Worm (Caenorhabditis elegans) whole organism, L1 larva: ENCODE measurements around the gene cpar-1.
A peak's percentile ranks its signal among the peaks of the same experiment; 100 is the strongest.

ENCODE experiments used
- C16A3.4 ChIP-seq: fragments of 150-350 bp; optimal IDR thresholded peaks from 2 replicates; lab custom pipeline; 2014; ENCODE audit warnings: missing biosample characterization, missing genetic modification characterization
- F16B12.6 ChIP-seq: fragments of 150-350 bp; optimal IDR thresholded peaks from 2 replicates; lab custom pipeline; 2014; ENCODE audit warnings: missing biosample characterization, missing genetic modification characterization
- Y116A8C.19 ChIP-seq: sonication (generic microtip); optimal IDR thresholded peaks from 2 replicates; lab custom pipeline; 2016; ENCODE audit warnings: missing compliant biosample characterization, missing genetic modification characterization, borderline replicate concordance
- alr-1 ChIP-seq: fragments of 200-800 bp; sonication (Bioruptor generic); optimal IDR thresholded peaks from 2 replicates; lab custom pipeline; 2018; ENCODE audit warnings: borderline replicate concordance, mild to moderate bottlenecking, missing genetic modification characterization, missing compliant biosample characterization
- ama-1 ChIP-seq: fragments of 150-350 bp; optimal IDR thresholded peaks from 2 replicates; lab custom pipeline; 2014
- blmp-1 ChIP-seq: fragments of 150-350 bp; optimal IDR thresholded peaks from 2 replicates; lab custom pipeline; 2014; ENCODE audit warnings: missing biosample characterization, missing genetic modification characterization
- ceh-63 ChIP-seq: fragments of 200-800 bp; sonication (Bioruptor generic); optimal IDR thresholded peaks from 2 replicates; lab custom pipeline; 2018; ENCODE audit warnings: mild to moderate bottlenecking, missing genetic modification characterization, missing compliant biosample characterization
- ceh-8 ChIP-seq: fragments of 200-800 bp; sonication (Bioruptor generic); optimal IDR thresholded peaks from 2 replicates; lab custom pipeline; 2018; ENCODE audit warnings: mild to moderate bottlenecking, missing genetic modification characterization, moderate library complexity, missing compliant biosample characterization
- ceh-82 ChIP-seq, 3 experiments: fragments of 150-350 bp in 1 of 3; sonication (generic microtip) in 2 of 3; optimal IDR thresholded peaks; 2 replicates each; lab custom pipeline; 2014 to 2017; ENCODE audit warnings: missing biosample characterization in 3 of 3, missing genetic modification characterization in 3 of 3
- dpl-1 ChIP-seq, 3 experiments: fragments of 150-350 bp in 2 of 3; sonication (generic microtip) in 1 of 3; optimal IDR thresholded peaks; 2 replicates each; lab custom pipeline; 2014 to 2017; ENCODE audit warnings: missing biosample characterization in 3 of 3, missing genetic modification characterization in 3 of 3, missing genetic modification reagents in 3 of 3
- dsc-1 ChIP-seq: sonication (generic microtip); optimal IDR thresholded peaks from 2 replicates; lab custom pipeline; 2016; ENCODE audit warnings: mild to moderate bottlenecking, missing genetic modification characterization, missing compliant biosample characterization
- efl-1 ChIP-seq, 4 experiments: fragments of 150-350 bp; optimal IDR thresholded peaks in 3 of 4; peaks in 1 of 4; 1 replicate in 1 of 4; 2 replicates in 3 of 4; lab custom pipeline; 2014; ENCODE audit warnings: missing biosample characterization in 2 of 4, missing genetic modification characterization in 2 of 4, missing genetic modification reagents in 2 of 4
- egl-27 ChIP-seq, 2 experiments: fragments of 150-350 bp in 1 of 2; sonication (generic microtip); optimal IDR thresholded peaks; 3 replicates each; lab custom pipeline; 2017 to 2018; ENCODE audit warnings: missing biosample characterization in 2 of 2, missing genetic modification characterization in 2 of 2, missing genetic modification reagents in 2 of 2
- fkh-10 ChIP-seq: sonication (generic microtip); optimal IDR thresholded peaks from 2 replicates; lab custom pipeline; 2017; ENCODE audit warnings: missing biosample characterization, missing genetic modification reagents, missing genetic modification characterization
- fkh-8 ChIP-seq: sonication (generic microtip); optimal IDR thresholded peaks from 2 replicates; lab custom pipeline; 2016; ENCODE audit warnings: mild to moderate bottlenecking, missing genetic modification characterization, missing compliant biosample characterization
- grh-1 ChIP-seq: fragments of 200-800 bp; sonication (Bioruptor generic); IDR thresholded peaks from 2 replicates; pipeline ENCODE4 v1.3.6; 2022; ENCODE audit warnings: missing genetic modification reagents, missing genetic modification characterization, missing compliant biosample characterization
- jun-1 ChIP-seq: fragments of 150-350 bp; optimal IDR thresholded peaks from 2 replicates; lab custom pipeline; 2014; ENCODE audit warnings: missing biosample characterization, missing genetic modification reagents, missing genetic modification characterization
- lin-14 ChIP-seq: fragments of 200-800 bp; sonication (Bioruptor generic); optimal IDR thresholded peaks from 2 replicates; lab custom pipeline; 2018; ENCODE audit warnings: mild to moderate bottlenecking, missing genetic modification characterization, moderate library complexity, missing compliant biosample characterization
- lin-15B ChIP-seq: fragments of 150-350 bp; sonication (generic microtip); optimal IDR thresholded peaks from 3 replicates; lab custom pipeline; 2014; ENCODE audit warnings: missing biosample characterization, missing genetic modification characterization
- lin-35 ChIP-seq, 2 experiments: fragments of 150-350 bp; optimal IDR thresholded peaks; 2 replicates each; lab custom pipeline; 2014; ENCODE audit warnings: missing biosample characterization in 2 of 2, missing genetic modification characterization in 2 of 2, missing genetic modification reagents in 2 of 2
- lsy-2 ChIP-seq, 2 experiments: fragments of 150-350 bp; optimal IDR thresholded peaks; 2 replicates each; lab custom pipeline; 2014; ENCODE audit warnings: missing biosample characterization in 2 of 2, missing genetic modification characterization in 2 of 2
- mdl-1 ChIP-seq, 2 experiments: fragments of 150-350 bp; optimal IDR thresholded peaks; 2 replicates each; lab custom pipeline; 2014 to 2017; ENCODE audit warnings: missing biosample characterization in 2 of 2, missing genetic modification characterization in 2 of 2, inconsistent platforms in 1 of 2
- mep-1 ChIP-seq: fragments of 150-350 bp; optimal IDR thresholded peaks from 2 replicates; lab custom pipeline; 2014; ENCODE audit warnings: missing biosample characterization, missing genetic modification characterization
- nhr-11 ChIP-seq: fragments of 150-350 bp; optimal IDR thresholded peaks from 2 replicates; lab custom pipeline; 2014; ENCODE audit warnings: missing biosample characterization, missing genetic modification characterization
- nhr-19 ChIP-seq: fragments of 200-800 bp; sonication (Bioruptor generic); conservative IDR thresholded peaks from 2 replicates; pipeline ENCODE4 v1.3.6; 2022; ENCODE audit warnings: missing genetic modification characterization, missing compliant biosample characterization
- nhr-47 ChIP-seq: sonication (generic microtip); optimal IDR thresholded peaks from 2 replicates; lab custom pipeline; 2016; ENCODE audit warnings: mild to moderate bottlenecking, missing genetic modification characterization, moderate library complexity, missing compliant biosample characterization
- nhr-71 ChIP-seq: sonication (generic microtip); optimal IDR thresholded peaks from 2 replicates; lab custom pipeline; 2016; ENCODE audit warnings: mild to moderate bottlenecking, missing genetic modification characterization, moderate library complexity, missing compliant biosample characterization
- nhr-76 ChIP-seq: sonication (generic microtip); optimal IDR thresholded peaks from 2 replicates; lab custom pipeline; 2017; ENCODE audit warnings: missing biosample characterization, missing genetic modification characterization
- nhr-85 ChIP-seq: sonication (generic microtip); peaks from one replicate; lab custom pipeline; 2016; ENCODE audit warnings: missing genetic modification characterization, inconsistent platforms, missing compliant biosample characterization
- pag-3 ChIP-seq: sonication (generic microtip); optimal IDR thresholded peaks from 2 replicates; lab custom pipeline; 2017; ENCODE audit warnings: missing genetic modification characterization, mild to moderate bottlenecking, missing compliant biosample characterization, antibody characterized with exemption, borderline replicate concordance; ENCODE audit not compliant: insufficient read depth
- pax-3 ChIP-seq: fragments of 200-800 bp; sonication (Bioruptor generic); optimal IDR thresholded peaks from 2 replicates; lab custom pipeline; 2018; ENCODE audit warnings: mild to moderate bottlenecking, missing genetic modification characterization, moderate library complexity, missing compliant biosample characterization
- rnt-1 ChIP-seq: sonication (generic microtip); optimal IDR thresholded peaks from 2 replicates; lab custom pipeline; 2016; ENCODE audit warnings: mild to moderate bottlenecking, missing genetic modification characterization, moderate library complexity, missing compliant biosample characterization
- snpc-4 ChIP-seq: fragments of 150-350 bp; optimal IDR thresholded peaks from 2 replicates; lab custom pipeline; 2014; ENCODE audit warnings: missing biosample characterization, missing genetic modification characterization
- snu-23 ChIP-seq: sonication (generic microtip); optimal IDR thresholded peaks from 2 replicates; lab custom pipeline; 2016; ENCODE audit warnings: missing genetic modification characterization, missing compliant biosample characterization
- sox-4 ChIP-seq: sonication (generic microtip); optimal IDR thresholded peaks from 2 replicates; lab custom pipeline; 2016; ENCODE audit warnings: missing genetic modification characterization, missing compliant biosample characterization
- sptf-1 ChIP-seq: fragments of 150-350 bp; optimal IDR thresholded peaks from 2 replicates; lab custom pipeline; 2014; ENCODE audit warnings: missing biosample characterization, missing genetic modification characterization
- sup-37 ChIP-seq: fragments of 200-800 bp; sonication (Bioruptor generic); optimal IDR thresholded peaks from 2 replicates; lab custom pipeline; 2018; ENCODE audit warnings: mild to moderate bottlenecking, missing genetic modification characterization, missing compliant biosample characterization
- tlp-1 ChIP-seq: fragments of 150-350 bp; optimal IDR thresholded peaks from 2 replicates; lab custom pipeline; 2014; ENCODE audit warnings: missing biosample characterization, missing genetic modification characterization
- unc-62 ChIP-seq: fragments of 150-350 bp; optimal IDR thresholded peaks from 2 replicates; lab custom pipeline; 2014; ENCODE audit warnings: missing biosample characterization, missing genetic modification reagents, missing genetic modification characterization
- unc-86 ChIP-seq: sonication (generic microtip); optimal IDR thresholded peaks from 2 replicates; lab custom pipeline; 2016; ENCODE audit warnings: missing genetic modification characterization, missing compliant biosample characterization
- xbp-1 ChIP-seq: sonication (generic microtip); optimal IDR thresholded peaks from 2 replicates; lab custom pipeline; 2016; ENCODE audit warnings: missing genetic modification characterization, missing compliant biosample characterization

Gene cpar-1

DNA sequence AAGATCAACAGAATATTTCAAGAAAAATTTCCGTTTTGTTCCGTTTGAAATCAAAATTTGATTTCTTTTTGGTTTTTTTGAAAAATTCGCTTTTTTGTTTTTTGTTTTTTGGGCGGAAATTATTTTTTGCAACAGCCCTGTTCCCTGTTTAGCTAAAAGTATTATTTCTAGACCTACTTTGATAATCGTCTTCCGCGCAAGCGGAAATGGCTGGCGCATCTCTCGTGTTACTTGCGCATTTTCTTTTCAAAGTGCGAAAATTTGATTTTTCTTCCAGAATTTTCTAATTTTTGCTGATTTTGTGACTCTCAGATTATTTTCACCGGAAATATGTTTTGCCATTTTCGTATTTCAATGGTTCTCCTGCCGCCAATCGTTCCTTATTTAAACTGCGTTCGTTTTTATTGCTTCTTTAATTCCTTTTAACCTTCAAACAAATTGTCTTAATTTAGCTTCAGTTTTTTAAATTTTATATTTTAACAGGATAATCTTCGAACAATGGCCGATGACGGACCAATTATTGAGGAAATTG is at the start of gene cpar-1:
cpar-1 (plus strand) TSS at position 482 of the 532 bp plus-strand sequence.
- no peak for TF ChIP-seq Y116A8C.19 (tag; lab: Kevin White, UChicago)
- no peak for TF ChIP-seq efl-1 (optimal IDR thresholded peaks at IDR 0.05; lab: Kevin White, UChicago)
- TF ChIP-seq efl-1 (GFP tag; optimal IDR thresholded peaks at IDR 0.05 in 1 of 2; lab: Kevin White, UChicago), result peak in 1 of 2 experiments; percentile 12
- TF ChIP-seq nhr-85 (tag; lab: Kevin White, UChicago), result peak; percentile 21
- no peak for TF ChIP-seq sox-4 (tag; lab: Kevin White, UChicago)

- no peak for TF ChIP-seq egl-27 (tag; optimal IDR thresholded peaks at IDR 0.05; lab: Kevin White, UChicago)
- no peak for TF ChIP-seq lin-35 (GFP tag; optimal IDR thresholded peaks at IDR 0.05; lab: Kevin White, UChicago)
These were observed 48.3 kb upstream of the cpar-1 start, which contains the start of gene C38C10.3 for ce11 chrIII:9385543-9385942. TSS of gene C38C10.3 (minus strand) at chrIII:9385643.

- TF ChIP-seq fkh-10 (GFP tag; lab: Kevin White, UChicago) (peak; percentile 10), nhr-76 (no peak), lin-14 (GFP tag; lab: Kevin White, UChicago) (peak; percentile 18), fkh-8 (tag; lab: Kevin White, UChicago) (peak; percentile 52)
These were observed 43.9 kb upstream of the cpar-1 start, which contains the start of gene slc-17.2 for ce11 chrIII:9390007-9390406. TSS of gene slc-17.2 (minus strand) at chrIII:9390107.

- TF ChIP-seq pag-3 (tag; lab: Kevin White, UChicago), result peak; percentile 13
- peak; percentile 3 to 35 for TF ChIP-seq efl-1 (optimal IDR thresholded peaks at IDR 0.05; lab: Kevin White, UChicago)
- peak; percentile 41 to 84 for TF ChIP-seq efl-1 (GFP tag; optimal IDR thresholded peaks at IDR 0.05 in 1 of 2; lab: Kevin White, UChicago)
- TF ChIP-seq nhr-47 (tag; lab: Kevin White, UChicago), result peak; percentile 17
- peak; percentile 47 for TF ChIP-seq nhr-71
- peak; percentile 77 for TF ChIP-seq lin-14 (GFP tag; lab: Kevin White, UChicago)
- TF ChIP-seq snu-23, result peak; percentile 10
- no peak for TF ChIP-seq ceh-8 (GFP tag; lab: Kevin White, UChicago)
- no peak for TF ChIP-seq pax-3
- TF ChIP-seq mdl-1 (tag; optimal IDR thresholded peaks at IDR 0.05; lab: Kevin White, UChicago), result peak in 1 of 2 experiments; percentile 49
- TF ChIP-seq ceh-82 (tag; optimal IDR thresholded peaks at IDR 0.05; lab: Kevin White, UChicago), result peak in 1 of 3 experiments; percentile 0
- TF ChIP-seq dpl-1 (GFP tag; optimal IDR thresholded peaks at IDR 0.05; lab: Kevin White, UChicago), result peak in 2 of 3 experiments; percentile 9 to 46
- peak; percentile 41 for TF ChIP-seq fkh-8 (tag; lab: Kevin White, UChicago)
- TF ChIP-seq egl-27 (tag; optimal IDR thresholded peaks at IDR 0.05; lab: Kevin White, UChicago), result no peak
- TF ChIP-seq fkh-10 (GFP tag; lab: Kevin White, UChicago), result no peak
- peak; percentile 43 for TF ChIP-seq F16B12.6 (tag; lab: Kevin White, UChicago)
- peak; percentile 4 to 23 for TF ChIP-seq lin-35 (GFP tag; optimal IDR thresholded peaks at IDR 0.05; lab: Kevin White, UChicago)
- no peak for TF ChIP-seq sptf-1
- no peak for TF ChIP-seq xbp-1 (tag; lab: Kevin White, UChicago)
- peak; percentile 1 for TF ChIP-seq unc-86
- TF ChIP-seq mep-1 (tag; lab: Kevin White, UChicago), result peak; percentile 18
- peak; percentile 30 to 41 for TF ChIP-seq lsy-2 (tag; optimal IDR thresholded peaks at IDR 0.05; lab: Kevin White, UChicago)
- peak; percentile 70 for TF ChIP-seq blmp-1
- TF ChIP-seq rnt-1 (tag; lab: Kevin White, UChicago), result peak; percentile 9
These were observed 42.9 kb upstream of the cpar-1 start for ce11 chrIII:9390924-9391323.

- TF ChIP-seq grh-1 (GFP tag; lab: Robert Waterston, UW), result no peak
- no peak for TF ChIP-seq unc-62 (GFP tag; lab: Kevin White, UChicago)
- TF ChIP-seq sup-37 (GFP tag; lab: Kevin White, UChicago), result no peak
- TF ChIP-seq alr-1, result no peak
- TF ChIP-seq ama-1 (lab: Kevin White, UChicago), result no peak
- TF ChIP-seq jun-1 (tag; lab: Kevin White, UChicago), result no peak
- peak; percentile 49 for TF ChIP-seq nhr-19 (GFP tag; lab: Robert Waterston, UW)
- peak; percentile 29 for TF ChIP-seq mep-1 (tag; lab: Kevin White, UChicago)
- TF ChIP-seq ceh-63 (GFP tag; lab: Kevin White, UChicago), result no peak
- TF ChIP-seq nhr-11 (tag; lab: Kevin White, UChicago), result no peak
- no peak for TF ChIP-seq C16A3.4 (tag; lab: Kevin White, UChicago)
- peak; percentile 90 for TF ChIP-seq F16B12.6 (tag; lab: Kevin White, UChicago)
- no peak for TF ChIP-seq ceh-8 (GFP tag; lab: Kevin White, UChicago)
- peak; percentile 26 for TF ChIP-seq dsc-1
- peak; percentile 37 for TF ChIP-seq nhr-71
- no peak for TF ChIP-seq tlp-1 (tag; lab: Kevin White, UChicago)
- no peak for TF ChIP-seq snpc-4 (tag; lab: Kevin White, UChicago)
- TF ChIP-seq lin-15B, result peak; percentile 23
- peak; percentile 73 for TF ChIP-seq nhr-85 (tag; lab: Kevin White, UChicago)
These were observed 40.6 kb upstream of the cpar-1 start, which contains the start of the genes gpr-2 and rgr-1 for ce11 chrIII:9393114-9393780. TSS of gene gpr-2 (minus strand) at chrIII:9393164. TSS of gene rgr-1 (plus strand) at chrIII:9393730.
